Worm (Caenorhabditis elegans) whole organism, midembryonic: Measurements from ENCODE around the gene rfk-1.

Source experiments
- T22C8.4 ChIP-seq: fragments of 200-800 bp; sonication (Bioruptor generic); IDR thresholded peaks from 2 replicates; pipeline ENCODE4 v1.3.6; 2022; ENCODE audit warnings: missing genetic modification characterization, missing compliant biosample characterization
- ref-1 ChIP-seq: fragments of 200-800 bp; sonication (Bioruptor generic); conservative IDR thresholded peaks from 2 replicates; pipeline ENCODE4 v1.3.6; 2022; ENCODE audit warnings: missing genetic modification reagents, missing genetic modification characterization, missing compliant biosample characterization
- tab-1 ChIP-seq: fragments of 200-800 bp; sonication (Bioruptor generic); IDR thresholded peaks from 2 replicates; pipeline ENCODE4 v1.3.6; 2022; ENCODE audit warnings: missing genetic modification characterization, missing compliant biosample characterization

DNA sequence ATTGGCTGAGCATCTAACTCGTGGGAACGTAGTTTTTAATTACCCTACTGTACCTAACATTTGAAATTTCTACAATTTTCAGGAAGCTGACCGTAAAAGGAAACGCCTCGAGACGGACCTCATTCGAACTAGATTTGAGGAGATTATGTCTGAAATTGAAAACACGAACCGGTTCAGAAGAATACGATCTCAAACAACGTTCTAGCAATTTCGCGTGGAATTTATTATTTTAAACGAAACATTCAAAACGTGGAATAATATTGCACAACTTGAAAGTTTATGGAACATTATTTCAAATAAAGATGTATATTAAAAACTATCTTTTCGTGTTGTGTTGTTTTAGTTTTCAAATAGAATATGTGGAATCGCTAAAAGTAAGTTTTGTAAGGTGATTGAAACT, 34.2 kb upstream of the rfk-1 start, which contains the start of gene F13B12.7:
- TF ChIP-seq ref-1 (GFP tag; lab: Robert Waterston, UW) (no peak), tab-1 (GFP tag; lab: Robert Waterston, UW) (no peak), T22C8.4 (GFP tag; lab: Robert Waterston, UW) (no peak)
